Fruit fly (Drosophila melanogaster) whole organism, pupa: ENCODE data around the gene CG43390.

Source experiments
- CG10348 ChIP-seq: fragments of 200-800 bp; sonication (Bioruptor generic); IDR thresholded peaks from 2 replicates; pipeline ENCODE4 v1.3.6; 2022; ENCODE audit warnings: missing biosample characterization, missing genetic modification characterization
- CG12605 ChIP-seq: fragments of 200-800 bp; sonication (Bioruptor generic); IDR thresholded peaks from 2 replicates; pipeline ENCODE4 v1.3.6; 2022; ENCODE audit warnings: missing biosample characterization, missing genetic modification characterization
- CG13204 ChIP-seq: fragments of 200-800 bp; sonication (Bioruptor generic); optimal IDR thresholded peaks from 2 replicates; lab custom pipeline; 2018; ENCODE audit warnings: missing biosample characterization, mild to moderate bottlenecking, missing genetic modification characterization, moderate library complexity
- CG14655 ChIP-seq: fragments of 200-800 bp; sonication (Bioruptor generic); optimal IDR thresholded peaks from 3 replicates; lab custom pipeline; 2017; ENCODE audit warnings: mild to moderate bottlenecking, missing biosample characterization, missing genetic modification reagents, missing genetic modification characterization
- CG15710 ChIP-seq: fragments of 200-800 bp; sonication (Bioruptor generic); optimal IDR thresholded peaks from 2 replicates; lab custom pipeline; 2018; ENCODE audit warnings: missing biosample characterization, mild to moderate bottlenecking, missing genetic modification characterization, moderate library complexity
- CG17806 ChIP-seq: fragments of 200-800 bp; sonication (Bioruptor generic); optimal IDR thresholded peaks from 2 replicates; lab custom pipeline; 2018; ENCODE audit warnings: missing biosample characterization, mild to moderate bottlenecking, missing genetic modification characterization, moderate library complexity
- CG32121 ChIP-seq: fragments of 200-800 bp; sonication (Bioruptor generic); IDR thresholded peaks from 2 replicates; pipeline ENCODE4 v1.3.6; 2022; ENCODE audit warnings: missing biosample characterization, missing genetic modification characterization
- CG34367 ChIP-seq: fragments of 200-800 bp; sonication (Bioruptor generic); optimal IDR thresholded peaks from 2 replicates; lab custom pipeline; 2018; ENCODE audit warnings: missing biosample characterization, mild to moderate bottlenecking, missing genetic modification characterization
- CG4496 ChIP-seq: fragments of 200-800 bp; sonication (Bioruptor generic); IDR thresholded peaks from 3 replicates; pipeline ENCODE4 v1.3.6; 2022; ENCODE audit warnings: missing biosample characterization, missing genetic modification characterization
- CG8159 ChIP-seq: fragments of 200-800 bp; sonication (Bioruptor generic); optimal IDR thresholded peaks from 3 replicates; lab custom pipeline; 2018; ENCODE audit warnings: missing biosample characterization, mild to moderate bottlenecking, missing genetic modification characterization, moderate library complexity
- CG8301 ChIP-seq: fragments of 200-800 bp; sonication (Bioruptor generic); optimal IDR thresholded peaks from 2 replicates; lab custom pipeline; 2018; ENCODE audit warnings: missing biosample characterization, mild to moderate bottlenecking, missing genetic modification characterization
- CG9948 ChIP-seq: fragments of 200-800 bp; sonication (Bioruptor generic); optimal IDR thresholded peaks from 2 replicates; lab custom pipeline; 2018; ENCODE audit warnings: missing biosample characterization, mild to moderate bottlenecking, missing genetic modification characterization, moderate library complexity
- D1 ChIP-seq: fragments of 200-800 bp; sonication (Bioruptor generic); optimal IDR thresholded peaks from 2 replicates; lab custom pipeline; 2018; ENCODE audit warnings: missing biosample characterization, mild to moderate bottlenecking, missing genetic modification characterization, moderate library complexity
- EcR ChIP-seq: fragments of 200-800 bp; sonication (Bioruptor generic); optimal IDR thresholded peaks from 3 replicates; lab custom pipeline; 2019; ENCODE audit warnings: missing biosample characterization, missing genetic modification characterization, mild to moderate bottlenecking, moderate library complexity, missing genetic modification reagents
- Ets98B ChIP-seq: fragments of 200-800 bp; sonication (Bioruptor generic); IDR thresholded peaks from 2 replicates; pipeline ENCODE4 v1.3.6; 2022; ENCODE audit warnings: missing biosample characterization, missing genetic modification characterization
- Pif1A ChIP-seq: fragments of 200-800 bp; sonication (Bioruptor generic); optimal IDR thresholded peaks from 3 replicates; lab custom pipeline; 2016; ENCODE audit warnings: missing biosample characterization, missing genetic modification characterization
- Pif1B ChIP-seq: fragments of 200-800 bp; sonication (Bioruptor generic); optimal IDR thresholded peaks from 3 replicates; lab custom pipeline; 2016; ENCODE audit warnings: missing biosample characterization, missing genetic modification characterization
- Snoo ChIP-seq: fragments of 200-800 bp; sonication (Bioruptor generic); optimal IDR thresholded peaks from 3 replicates; lab custom pipeline; 2017; ENCODE audit warnings: missing biosample characterization, mild to moderate bottlenecking, missing genetic modification characterization, inconsistent platforms
- fd96Ca ChIP-seq: fragments of 200-800 bp; sonication (Bioruptor generic); IDR thresholded peaks from 3 replicates; pipeline ENCODE4 v1.3.6; 2022; ENCODE audit warnings: missing biosample characterization, missing genetic modification characterization
- gl ChIP-seq: fragments of 200-800 bp; sonication (Bioruptor generic); optimal IDR thresholded peaks from 2 replicates; lab custom pipeline; 2018; ENCODE audit warnings: missing biosample characterization, mild to moderate bottlenecking, missing genetic modification characterization
- rn ChIP-seq: fragments of 200-800 bp; sonication (Bioruptor generic); IDR thresholded peaks from 2 replicates; pipeline ENCODE4 v1.3.6; 2022; ENCODE audit warnings: missing biosample characterization, missing genetic modification characterization

CG43390 gene

dm6 chr3L:11579919-11580318 is at the start of gene CG43390:
Gene CG43390, minus strand, starts transcription at chr3L:11579950.
- TF ChIP-seq Pif1B (GFP tag; lab: Kevin White, UChicago) (no peak), CG9948 (tag; lab: Kevin White, UChicago) (no peak), CG32121 (GFP tag; lab: Robert Waterston, UW) (no peak), CG15710 (tag; lab: Kevin White, UChicago) (no peak), CG34367 (tag; lab: Kevin White, UChicago) (no peak), fd96Ca (GFP tag; lab: Robert Waterston, UW) (no peak), EcR (GFP tag; lab: Kevin White, UChicago) (no peak), D1 (tag; lab: Kevin White, UChicago) (no peak), CG10348 (no peak), CG17806 (tag; lab: Kevin White, UChicago) (no peak), Snoo (tag; lab: Kevin White, UChicago) (no peak), CG8301 (tag; lab: Kevin White, UChicago) (no peak), CG12605 (no peak), rn (GFP tag; lab: Robert Waterston, UW) (no peak), Pif1A (GFP tag; lab: Kevin White, UChicago) (no peak)

- TF ChIP-seq CG15710 (tag; lab: Kevin White, UChicago) (no peak), CG4496 (peak; percentile 52; the same call in 2 of the 3 replicates)
These were observed 48.2 kb upstream of the CG43390 start, which contains the start of gene Apt1 for dm6 chr3L:11627819-11628483. Gene Apt1, plus strand, starts transcription at chr3L:11628037.

dm6 chr3L:11626229-11626826 is 46.6 kb upstream of the CG43390 start, which contains the start of gene PCID2:
Gene PCID2, plus strand, starts transcription at chr3L:11626441.
- TF ChIP-seq CG12605 (no peak), CG9948 (tag; lab: Kevin White, UChicago) (no peak), Pif1A (GFP tag; lab: Kevin White, UChicago) (no peak), CG8159 (tag; lab: Kevin White, UChicago) (no peak), fd96Ca (GFP tag; lab: Robert Waterston, UW) (no peak), CG34367 (tag; lab: Kevin White, UChicago) (no peak), CG10348 (no peak), CG32121 (GFP tag; lab: Robert Waterston, UW) (no peak), CG17806 (tag; lab: Kevin White, UChicago) (no peak), D1 (tag; lab: Kevin White, UChicago) (no peak), CG14655 (no peak), gl (tag; lab: Kevin White, UChicago) (no peak), Ets98B (GFP tag; lab: Robert Waterston, UW) (no peak), CG4496 (no peak)

dm6 chr3L:11625634-11626175 is 46.0 kb upstream of the CG43390 start, which contains the start of gene CG6083:
Gene CG6083, minus strand, starts transcription at chr3L:11626125.
- TF ChIP-seq EcR (GFP tag; lab: Kevin White, UChicago) (no peak), CG14655 (no peak), Snoo (tag; lab: Kevin White, UChicago) (no peak), Ets98B (GFP tag; lab: Robert Waterston, UW) (no peak), CG9948 (tag; lab: Kevin White, UChicago) (no peak)
- TF ChIP-seq, all 21 proteins: peak for 0

- TF ChIP-seq CG32121 (GFP tag; lab: Robert Waterston, UW) = no peak
- TF ChIP-seq CG12605 = no peak
- no peak for TF ChIP-seq CG8159 (tag; lab: Kevin White, UChicago)
- TF ChIP-seq CG9948 (tag; lab: Kevin White, UChicago) = no peak
- TF ChIP-seq CG8301 (tag; lab: Kevin White, UChicago) = no peak
- no peak for TF ChIP-seq CG10348
- no peak for TF ChIP-seq rn (GFP tag; lab: Robert Waterston, UW)
- no peak for TF ChIP-seq CG13204
- no peak for TF ChIP-seq fd96Ca (GFP tag; lab: Robert Waterston, UW)
- no peak for TF ChIP-seq gl (tag; lab: Kevin White, UChicago)
- no peak for TF ChIP-seq Ets98B (GFP tag; lab: Robert Waterston, UW)
- no peak for TF ChIP-seq Snoo (tag; lab: Kevin White, UChicago)
- no peak for TF ChIP-seq CG17806 (tag; lab: Kevin White, UChicago)
- TF ChIP-seq Pif1B (GFP tag; lab: Kevin White, UChicago) = no peak
- no peak for TF ChIP-seq CG15710 (tag; lab: Kevin White, UChicago)
- TF ChIP-seq CG14655 = no peak
- TF ChIP-seq CG4496 = no peak
- no peak for TF ChIP-seq CG34367 (tag; lab: Kevin White, UChicago)
- TF ChIP-seq, all 21 proteins: peak for 0
These were observed 44.5 kb upstream of the CG43390 start, which contains the start of gene Akr1B for dm6 chr3L:11624281-11624680. Gene Akr1B, minus strand, starts transcription at chr3L:11624381.
